Worm (Caenorhabditis elegans) whole organism, L1 larva: ENCODE results near the gene C13E3.1.

ENCODE experiments used
- C16A3.4 ChIP-seq: fragments of 150-350 bp; optimal IDR thresholded peaks from 2 replicates; lab custom pipeline; 2014; ENCODE audit warnings: missing biosample characterization, missing genetic modification characterization
- C34B4.2 ChIP-seq: sonication (generic microtip); optimal IDR thresholded peaks from 2 replicates; lab custom pipeline; 2017; ENCODE audit warnings: mild to moderate bottlenecking, missing genetic modification characterization, missing compliant biosample characterization
- F16B12.6 ChIP-seq: fragments of 150-350 bp; optimal IDR thresholded peaks from 2 replicates; lab custom pipeline; 2014; ENCODE audit warnings: missing biosample characterization, missing genetic modification characterization
- alr-1 ChIP-seq: fragments of 200-800 bp; sonication (Bioruptor generic); optimal IDR thresholded peaks from 2 replicates; lab custom pipeline; 2018; ENCODE audit warnings: borderline replicate concordance, mild to moderate bottlenecking, missing genetic modification characterization, missing compliant biosample characterization
- aly-2 ChIP-seq: fragments of 150-350 bp; optimal IDR thresholded peaks from 2 replicates; lab custom pipeline; 2014; ENCODE audit warnings: missing biosample characterization, missing genetic modification characterization
- ama-1 ChIP-seq: fragments of 150-350 bp; optimal IDR thresholded peaks from 2 replicates; lab custom pipeline; 2014
- blmp-1 ChIP-seq: fragments of 150-350 bp; optimal IDR thresholded peaks from 2 replicates; lab custom pipeline; 2014; ENCODE audit warnings: missing biosample characterization, missing genetic modification characterization
- ceh-8 ChIP-seq: fragments of 200-800 bp; sonication (Bioruptor generic); optimal IDR thresholded peaks from 2 replicates; lab custom pipeline; 2018; ENCODE audit warnings: mild to moderate bottlenecking, missing genetic modification characterization, moderate library complexity, missing compliant biosample characterization
- ceh-82 ChIP-seq, 3 experiments: fragments of 150-350 bp in 1 of 3; sonication (generic microtip) in 2 of 3; optimal IDR thresholded peaks; 2 replicates each; lab custom pipeline; 2014 to 2017; ENCODE audit warnings: missing biosample characterization in 3 of 3, missing genetic modification characterization in 3 of 3
- ces-1 ChIP-seq: fragments of 150-350 bp; optimal IDR thresholded peaks from 2 replicates; lab custom pipeline; 2014; ENCODE audit warnings: missing biosample characterization, missing genetic modification reagents, missing genetic modification characterization
- dsc-1 ChIP-seq: sonication (generic microtip); optimal IDR thresholded peaks from 2 replicates; lab custom pipeline; 2016; ENCODE audit warnings: mild to moderate bottlenecking, missing genetic modification characterization, missing compliant biosample characterization
- efl-1 ChIP-seq, 4 experiments: fragments of 150-350 bp; optimal IDR thresholded peaks in 3 of 4; peaks in 1 of 4; 1 replicate in 1 of 4; 2 replicates in 3 of 4; lab custom pipeline; 2014; ENCODE audit warnings: missing biosample characterization in 2 of 4, missing genetic modification characterization in 2 of 4, missing genetic modification reagents in 2 of 4
- elt-2 ChIP-seq: sonication (generic microtip); optimal IDR thresholded peaks from 2 replicates; lab custom pipeline; 2016; ENCODE audit warnings: missing genetic modification characterization, mild to moderate bottlenecking, inconsistent platforms, missing compliant biosample characterization, missing genetic modification reagents
- ets-5 ChIP-seq: fragments of 200-800 bp; sonication (Bioruptor generic); IDR thresholded peaks from 2 replicates; pipeline ENCODE4 v1.3.6; 2022; ENCODE audit warnings: missing genetic modification characterization, missing compliant biosample characterization
- fkh-8 ChIP-seq: sonication (generic microtip); optimal IDR thresholded peaks from 2 replicates; lab custom pipeline; 2016; ENCODE audit warnings: mild to moderate bottlenecking, missing genetic modification characterization, missing compliant biosample characterization
- hlh-17 ChIP-seq: fragments of 200-800 bp; sonication (Bioruptor generic); optimal IDR thresholded peaks from 2 replicates; lab custom pipeline; 2018; ENCODE audit warnings: missing genetic modification characterization, mild to moderate bottlenecking, missing compliant biosample characterization, moderate library complexity, borderline replicate concordance
- hlh-4 ChIP-seq: sonication (generic microtip); optimal IDR thresholded peaks from 2 replicates; lab custom pipeline; 2016; ENCODE audit warnings: mild to moderate bottlenecking, missing genetic modification characterization, missing compliant biosample characterization
- hpl-2 ChIP-seq: fragments of 150-350 bp; optimal IDR thresholded peaks from 2 replicates; lab custom pipeline; 2014; ENCODE audit warnings: missing biosample characterization, missing genetic modification reagents, missing genetic modification characterization
- isw-1 ChIP-seq: fragments of 200-800 bp; sonication (Bioruptor generic); IDR thresholded peaks from 2 replicates; pipeline ENCODE4 v1.3.6; 2022; ENCODE audit warnings: missing genetic modification characterization, missing compliant biosample characterization
- jun-1 ChIP-seq: fragments of 150-350 bp; optimal IDR thresholded peaks from 2 replicates; lab custom pipeline; 2014; ENCODE audit warnings: missing biosample characterization, missing genetic modification reagents, missing genetic modification characterization
- lin-14 ChIP-seq: fragments of 200-800 bp; sonication (Bioruptor generic); optimal IDR thresholded peaks from 2 replicates; lab custom pipeline; 2018; ENCODE audit warnings: mild to moderate bottlenecking, missing genetic modification characterization, moderate library complexity, missing compliant biosample characterization
- lin-15B ChIP-seq: fragments of 150-350 bp; sonication (generic microtip); optimal IDR thresholded peaks from 3 replicates; lab custom pipeline; 2014; ENCODE audit warnings: missing biosample characterization, missing genetic modification characterization
- lin-35 ChIP-seq, 2 experiments: fragments of 150-350 bp; optimal IDR thresholded peaks; 2 replicates each; lab custom pipeline; 2014; ENCODE audit warnings: missing biosample characterization in 2 of 2, missing genetic modification characterization in 2 of 2, missing genetic modification reagents in 2 of 2
- nhr-11 ChIP-seq: fragments of 150-350 bp; optimal IDR thresholded peaks from 2 replicates; lab custom pipeline; 2014; ENCODE audit warnings: missing biosample characterization, missing genetic modification characterization
- nhr-12 ChIP-seq: sonication (generic microtip); optimal IDR thresholded peaks from 2 replicates; lab custom pipeline; 2017; ENCODE audit warnings: missing biosample characterization, missing genetic modification characterization
- nhr-19 ChIP-seq: fragments of 200-800 bp; sonication (Bioruptor generic); conservative IDR thresholded peaks from 2 replicates; pipeline ENCODE4 v1.3.6; 2022; ENCODE audit warnings: missing genetic modification characterization, missing compliant biosample characterization
- nhr-20 ChIP-seq: sonication (generic microtip); optimal IDR thresholded peaks from 2 replicates; lab custom pipeline; 2016; ENCODE audit warnings: mild to moderate bottlenecking, missing genetic modification characterization, missing compliant biosample characterization
- nhr-237 ChIP-seq: fragments of 150-350 bp; optimal IDR thresholded peaks from 2 replicates; lab custom pipeline; 2014; ENCODE audit warnings: missing biosample characterization, missing genetic modification characterization
- nhr-28 ChIP-seq: fragments of 150-350 bp; optimal IDR thresholded peaks from 2 replicates; lab custom pipeline; 2014; ENCODE audit warnings: missing biosample characterization, missing genetic modification characterization
- nhr-71 ChIP-seq: sonication (generic microtip); optimal IDR thresholded peaks from 2 replicates; lab custom pipeline; 2016; ENCODE audit warnings: mild to moderate bottlenecking, missing genetic modification characterization, moderate library complexity, missing compliant biosample characterization
- nhr-85 ChIP-seq: sonication (generic microtip); peaks from one replicate; lab custom pipeline; 2016; ENCODE audit warnings: missing genetic modification characterization, inconsistent platforms, missing compliant biosample characterization
- pqm-1 ChIP-seq: sonication (generic microtip); optimal IDR thresholded peaks from 3 replicates; lab custom pipeline; 2017; ENCODE audit warnings: missing biosample characterization, missing genetic modification characterization
- rnt-1 ChIP-seq: sonication (generic microtip); optimal IDR thresholded peaks from 2 replicates; lab custom pipeline; 2016; ENCODE audit warnings: mild to moderate bottlenecking, missing genetic modification characterization, moderate library complexity, missing compliant biosample characterization
- skn-1 ChIP-seq: fragments of 150-350 bp; optimal IDR thresholded peaks from 2 replicates; lab custom pipeline; 2014; ENCODE audit warnings: missing biosample characterization, missing genetic modification characterization
- snpc-4 ChIP-seq: fragments of 150-350 bp; optimal IDR thresholded peaks from 2 replicates; lab custom pipeline; 2014; ENCODE audit warnings: missing biosample characterization, missing genetic modification characterization
- snu-23 ChIP-seq: sonication (generic microtip); optimal IDR thresholded peaks from 2 replicates; lab custom pipeline; 2016; ENCODE audit warnings: missing genetic modification characterization, missing compliant biosample characterization
- sptf-1 ChIP-seq: fragments of 150-350 bp; optimal IDR thresholded peaks from 2 replicates; lab custom pipeline; 2014; ENCODE audit warnings: missing biosample characterization, missing genetic modification characterization
- swsn-7 ChIP-seq: sonication (generic microtip); optimal IDR thresholded peaks from 2 replicates; lab custom pipeline; 2016; ENCODE audit warnings: missing genetic modification characterization, missing compliant biosample characterization
- tbx-2 ChIP-seq: sonication (generic microtip); optimal IDR thresholded peaks from 2 replicates; lab custom pipeline; 2016; ENCODE audit warnings: missing genetic modification characterization, missing compliant biosample characterization
- unc-62 ChIP-seq: fragments of 150-350 bp; optimal IDR thresholded peaks from 2 replicates; lab custom pipeline; 2014; ENCODE audit warnings: missing biosample characterization, missing genetic modification reagents, missing genetic modification characterization
- unc-86 ChIP-seq: sonication (generic microtip); optimal IDR thresholded peaks from 2 replicates; lab custom pipeline; 2016; ENCODE audit warnings: missing genetic modification characterization, missing compliant biosample characterization
- zag-1 ChIP-seq: fragments of 150-350 bp; optimal IDR thresholded peaks from 2 replicates; lab custom pipeline; 2014; ENCODE audit warnings: missing biosample characterization, missing genetic modification characterization
- ztf-11 ChIP-seq, 2 experiments: sonication (generic microtip); optimal IDR thresholded peaks; 2 replicates each; lab custom pipeline; 2016 to 2017; ENCODE audit warnings: missing genetic modification characterization in 2 of 2, missing biosample characterization in 1 of 2, missing compliant biosample characterization in 1 of 2

C13E3.1 gene

DNA sequence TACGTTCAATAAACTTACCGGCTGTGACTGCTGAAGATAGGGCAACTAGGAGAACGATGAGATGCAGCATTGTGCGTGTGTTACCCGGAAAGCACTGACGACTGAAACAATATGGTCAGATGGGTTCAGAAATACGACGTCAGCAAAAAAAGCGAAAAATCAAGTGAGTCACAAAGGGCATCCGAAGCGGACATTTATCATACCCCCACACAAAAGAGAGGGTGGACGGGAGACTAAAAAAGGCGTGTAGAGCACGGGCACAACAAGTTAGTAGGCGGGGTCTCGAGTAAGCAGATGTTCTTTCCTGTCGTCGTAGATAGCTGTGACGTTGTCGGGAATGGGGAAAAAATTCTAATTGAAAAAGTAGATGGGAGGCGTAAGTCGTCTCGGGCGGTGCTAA lies 26.4 kb downstream of the C13E3.1 start, which contains the start of gene nlp-14:
Gene nlp-14, minus strand, starts transcription at position 101 of the 400 bp plus-strand sequence.
- TF ChIP-seq fkh-8 (peak; percentile 22), ama-1 (lab: Kevin White, UChicago) (no peak), efl-1 (optimal IDR thresholded peaks at IDR 0.05; lab: Kevin White, UChicago) (no peak), efl-1 (GFP tag; optimal IDR thresholded peaks at IDR 0.05 in 1 of 2; lab: Kevin White, UChicago) (peak in 1 of 2 experiments; percentile 82)

DNA sequence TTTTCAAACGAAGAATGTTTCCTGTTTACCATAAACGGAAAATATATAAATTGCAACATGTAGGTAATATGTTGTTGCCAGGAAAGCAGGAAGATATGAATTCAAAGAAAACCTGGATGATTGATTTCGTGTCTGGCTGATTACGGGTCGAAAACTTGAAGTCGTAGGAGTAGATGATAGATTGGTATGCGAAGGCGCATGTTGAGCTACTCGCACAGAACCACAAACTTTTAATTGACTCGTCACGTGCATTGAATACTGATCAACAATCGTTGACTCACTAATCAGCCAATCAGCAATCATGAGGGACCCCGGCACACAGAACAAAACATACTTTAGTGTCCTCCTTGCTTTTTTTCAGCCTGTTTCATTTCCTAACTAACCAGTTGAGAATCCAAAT lies 28.3 kb downstream of the C13E3.1 start:
- TF ChIP-seq nhr-20 (tag; lab: Kevin White, UChicago) (no peak), snpc-4 (tag; lab: Kevin White, UChicago) (no peak), sptf-1 (no peak), efl-1 (optimal IDR thresholded peaks at IDR 0.05; lab: Kevin White, UChicago) (no peak), efl-1 (GFP tag; optimal IDR thresholded peaks at IDR 0.05 in 1 of 2; lab: Kevin White, UChicago) (no peak), ces-1 (GFP tag; lab: Kevin White, UChicago) (no peak), pqm-1 (no peak), ceh-8 (peak; percentile 50), nhr-71 (peak; percentile 24), jun-1 (no peak), aly-2 (tag; lab: Kevin White, UChicago) (no peak), swsn-7 (tag; lab: Kevin White, UChicago) (no peak), tbx-2 (tag; lab: Kevin White, UChicago) (peak; percentile 24), nhr-12 (no peak), snu-23 (no peak), C16A3.4 (tag; lab: Kevin White, UChicago) (no peak), unc-86 (no peak), fkh-8 (peak; percentile 7), zag-1 (tag; lab: Kevin White, UChicago) (no peak), ceh-82 (tag; optimal IDR thresholded peaks at IDR 0.05; lab: Kevin White, UChicago) (no peak), hlh-17 (no peak), nhr-85 (tag; lab: Kevin White, UChicago) (no peak), blmp-1 (no peak), nhr-28 (tag; lab: Kevin White, UChicago) (no peak), lin-15B (no peak), dsc-1 (tag; lab: Kevin White, UChicago) (no peak), ets-5 (no peak), ztf-11 (tag; optimal IDR thresholded peaks at IDR 0.05; lab: Kevin White, UChicago) (no peak), nhr-19 (GFP tag; lab: Robert Waterston, UW) (no peak), nhr-237 (no peak), F16B12.6 (tag; lab: Kevin White, UChicago) (no peak), alr-1 (tag; lab: Kevin White, UChicago) (no peak), lin-14 (GFP tag; lab: Kevin White, UChicago) (peak; percentile 48), skn-1 (no peak), isw-1 (GFP tag; lab: Robert Waterston, UW) (no peak), lin-35 (GFP tag; optimal IDR thresholded peaks at IDR 0.05; lab: Kevin White, UChicago) (no peak), hpl-2 (GFP tag; lab: Kevin White, UChicago) (no peak), elt-2 (tag; lab: Kevin White, UChicago) (no peak), nhr-11 (tag; lab: Kevin White, UChicago) (no peak), unc-62 (GFP tag; lab: Kevin White, UChicago) (no peak), hlh-4 (no peak), rnt-1 (no peak)

DNA sequence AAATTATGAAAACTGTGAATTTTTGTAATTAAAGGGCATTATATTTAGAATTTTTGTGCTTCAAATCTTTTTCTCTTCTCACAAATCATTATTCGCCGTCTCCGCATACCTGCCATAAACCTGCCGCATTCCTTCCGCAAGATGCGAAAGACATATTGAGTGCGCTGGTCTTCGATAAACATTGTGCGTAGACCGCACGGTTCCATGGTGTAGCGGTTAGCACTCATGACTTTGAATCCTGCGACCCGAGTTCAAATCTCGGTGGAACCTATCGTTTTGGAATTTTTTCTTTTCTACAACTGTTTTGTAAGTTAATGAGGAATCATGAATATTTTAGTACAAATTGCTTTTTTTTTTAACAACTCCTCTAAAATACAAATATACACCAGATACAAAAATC lies 32.5 kb downstream of the C13E3.1 start:
- no peak for TF ChIP-seq C34B4.2 (tag; lab: Kevin White, UChicago)
- no peak for TF ChIP-seq tbx-2 (tag; lab: Kevin White, UChicago)
- peak; percentile 21 for TF ChIP-seq blmp-1
- TF ChIP-seq snu-23 = peak; percentile 12
